Worm (Caenorhabditis elegans) whole organism, late embryonic: Measurements from ENCODE around the gene srbc-27.

ENCODE experiments used
- C38D4.7 ChIP-seq: fragments of 200-800 bp; sonication (Bioruptor generic); optimal IDR thresholded peaks from 2 replicates; lab custom pipeline; 2018; ENCODE audit warnings: mild to moderate bottlenecking, missing genetic modification characterization, moderate library complexity, missing compliant biosample characterization
- K02D7.2 ChIP-seq: sonication (generic microtip); optimal IDR thresholded peaks from 2 replicates; lab custom pipeline; 2017; ENCODE audit warnings: mild to moderate bottlenecking, missing genetic modification characterization, missing compliant biosample characterization
- Y22D7AL.16 ChIP-seq: sonication (generic microtip); optimal IDR thresholded peaks from 2 replicates; lab custom pipeline; 2016; ENCODE audit warnings: missing genetic modification characterization, missing compliant biosample characterization
- ahr-1 ChIP-seq: sonication (generic microtip); optimal IDR thresholded peaks from 2 replicates; lab custom pipeline; 2016; ENCODE audit warnings: missing genetic modification characterization, missing compliant biosample characterization
- ceh-14 ChIP-seq: sonication (generic microtip); optimal IDR thresholded peaks from 2 replicates; lab custom pipeline; 2016; ENCODE audit warnings: missing genotype, missing genetic modification characterization, missing compliant biosample characterization
- ceh-18 ChIP-seq: sonication (generic microtip); optimal IDR thresholded peaks from 2 replicates; lab custom pipeline; 2016; ENCODE audit warnings: missing genetic modification characterization, missing compliant biosample characterization
- ceh-2 ChIP-seq: sonication (generic microtip); optimal IDR thresholded peaks from 2 replicates; lab custom pipeline; 2016; ENCODE audit warnings: missing genotype, missing genetic modification characterization, missing compliant biosample characterization
- ceh-30 ChIP-seq: fragments of 150-350 bp; optimal IDR thresholded peaks from 2 replicates; lab custom pipeline; 2014; ENCODE audit warnings: missing biosample characterization, missing genetic modification characterization
- ceh-34 ChIP-seq: sonication (generic microtip); optimal IDR thresholded peaks from 2 replicates; lab custom pipeline; 2016; ENCODE audit warnings: mild to moderate bottlenecking, missing genetic modification characterization, missing compliant biosample characterization
- ceh-6 ChIP-seq: fragments of 200-800 bp; sonication (Bioruptor generic); optimal IDR thresholded peaks from 2 replicates; lab custom pipeline; 2018; ENCODE audit warnings: mild to moderate bottlenecking, missing genetic modification characterization, missing compliant biosample characterization
- dmd-4 ChIP-seq: sonication (generic microtip); optimal IDR thresholded peaks from 2 replicates; lab custom pipeline; 2016; ENCODE audit warnings: borderline replicate concordance, missing genetic modification characterization, missing compliant biosample characterization
- elt-2 ChIP-seq: sonication (generic microtip); optimal IDR thresholded peaks from 2 replicates; lab custom pipeline; 2016; ENCODE audit warnings: missing genetic modification reagents, missing genetic modification characterization, missing compliant biosample characterization
- elt-4 ChIP-seq: sonication (generic microtip); optimal IDR thresholded peaks from 2 replicates; lab custom pipeline; 2016; ENCODE audit warnings: missing genetic modification characterization, missing compliant biosample characterization
- ets-4 ChIP-seq: sonication (generic microtip); optimal IDR thresholded peaks from 2 replicates; lab custom pipeline; 2016; ENCODE audit warnings: missing genetic modification characterization, missing compliant biosample characterization
- eyg-1 ChIP-seq: sonication (generic microtip); optimal IDR thresholded peaks from 2 replicates; lab custom pipeline; 2016; ENCODE audit warnings: missing genotype, missing genetic modification characterization, missing compliant biosample characterization
- fkh-10 ChIP-seq: fragments of 150-350 bp; optimal IDR thresholded peaks from 2 replicates; lab custom pipeline; 2014; ENCODE audit warnings: missing biosample characterization, missing genetic modification reagents, missing genetic modification characterization
- fkh-6 ChIP-seq: sonication (generic microtip); optimal IDR thresholded peaks from 2 replicates; lab custom pipeline; 2016; ENCODE audit warnings: missing genetic modification characterization, missing compliant biosample characterization
- gmeb-2 ChIP-seq: sonication (generic microtip); optimal IDR thresholded peaks from 2 replicates; lab custom pipeline; 2016; ENCODE audit warnings: missing genetic modification characterization, inconsistent platforms, missing compliant biosample characterization
- hlh-13 ChIP-seq: fragments of 200-800 bp; sonication (Bioruptor generic); optimal IDR thresholded peaks from 2 replicates; lab custom pipeline; 2018; ENCODE audit warnings: mild to moderate bottlenecking, missing genetic modification characterization, missing compliant biosample characterization
- hlh-6 ChIP-seq: sonication (generic microtip); optimal IDR thresholded peaks from 2 replicates; lab custom pipeline; 2016; ENCODE audit warnings: missing genotype, missing genetic modification characterization, missing compliant biosample characterization
- hlh-8 ChIP-seq: sonication (generic microtip); optimal IDR thresholded peaks from 2 replicates; lab custom pipeline; 2016; ENCODE audit warnings: missing genotype, missing genetic modification characterization, missing compliant biosample characterization
- lim-6 ChIP-seq: sonication (generic microtip); optimal IDR thresholded peaks from 2 replicates; lab custom pipeline; 2016; ENCODE audit warnings: missing genetic modification characterization, missing compliant biosample characterization
- lin-11 ChIP-seq: fragments of 200-800 bp; sonication (Bioruptor generic); optimal IDR thresholded peaks from 2 replicates; lab custom pipeline; 2018; ENCODE audit warnings: mild to moderate bottlenecking, missing genetic modification characterization, missing compliant biosample characterization
- madf-2 ChIP-seq: sonication (generic microtip); optimal IDR thresholded peaks from 2 replicates; lab custom pipeline; 2017; ENCODE audit warnings: missing genetic modification characterization, missing compliant biosample characterization
- nfya-1 ChIP-seq: sonication (generic microtip); optimal IDR thresholded peaks from 2 replicates; lab custom pipeline; 2017; ENCODE audit warnings: missing genetic modification characterization, mild to moderate bottlenecking, missing compliant biosample characterization, antibody characterized with exemption, moderate library complexity
- nhr-232 ChIP-seq: sonication (generic microtip); optimal IDR thresholded peaks from 2 replicates; lab custom pipeline; 2016; ENCODE audit warnings: missing genetic modification characterization, missing compliant biosample characterization
- odd-2 ChIP-seq: sonication (generic microtip); optimal IDR thresholded peaks from 2 replicates; lab custom pipeline; 2017; ENCODE audit warnings: antibody characterized with exemption, mild to moderate bottlenecking, missing genetic modification characterization, missing compliant biosample characterization
- pat-9 ChIP-seq: fragments of 200-800 bp; sonication (Bioruptor generic); optimal IDR thresholded peaks from 2 replicates; lab custom pipeline; 2018; ENCODE audit warnings: mild to moderate bottlenecking, missing genetic modification characterization, moderate library complexity, missing compliant biosample characterization
- pax-1 ChIP-seq: fragments of 150-350 bp; optimal IDR thresholded peaks from 2 replicates; lab custom pipeline; 2014; ENCODE audit warnings: missing biosample characterization, missing genetic modification characterization
- pha-2 ChIP-seq: sonication (generic microtip); optimal IDR thresholded peaks from 2 replicates; lab custom pipeline; 2017; ENCODE audit warnings: mild to moderate bottlenecking, missing genetic modification characterization, missing compliant biosample characterization
- pha-4 ChIP-seq: fragments of 150-350 bp; optimal IDR thresholded peaks from 2 replicates; lab custom pipeline; 2018; ENCODE audit warnings: missing biosample characterization, missing genetic modification reagents, missing genetic modification characterization
- ref-2 ChIP-seq: sonication (generic microtip); optimal IDR thresholded peaks from 2 replicates; lab custom pipeline; 2016; ENCODE audit warnings: missing genetic modification characterization, missing compliant biosample characterization
- sdc-2 ChIP-seq: sonication (generic microtip); optimal IDR thresholded peaks from 2 replicates; lab custom pipeline; 2016; ENCODE audit warnings: missing genotype, missing genetic modification characterization, missing compliant biosample characterization
- syd-9 ChIP-seq: sonication (generic microtip); optimal IDR thresholded peaks from 2 replicates; lab custom pipeline; 2016; ENCODE audit warnings: mild to moderate bottlenecking, missing genetic modification characterization, moderate library complexity, missing compliant biosample characterization
- tbx-7 ChIP-seq: sonication (generic microtip); optimal IDR thresholded peaks from 2 replicates; lab custom pipeline; 2016; ENCODE audit warnings: missing genotype, missing genetic modification characterization, missing compliant biosample characterization
- ttx-3 ChIP-seq: sonication (generic microtip); optimal IDR thresholded peaks from 2 replicates; lab custom pipeline; 2016; ENCODE audit warnings: missing genetic modification reagents, missing genetic modification characterization, missing compliant biosample characterization
- unc-42 ChIP-seq: sonication (generic microtip); optimal IDR thresholded peaks from 2 replicates; lab custom pipeline; 2016; ENCODE audit warnings: missing genotype, missing genetic modification characterization, missing compliant biosample characterization
- unc-55 ChIP-seq: sonication (generic microtip); optimal IDR thresholded peaks from 2 replicates; lab custom pipeline; 2017; ENCODE audit warnings: missing biosample characterization, missing genetic modification reagents, missing genetic modification characterization
- unc-86 ChIP-seq: sonication (generic microtip); optimal IDR thresholded peaks from 2 replicates; lab custom pipeline; 2016; ENCODE audit warnings: missing genetic modification characterization, missing compliant biosample characterization
- zip-5 ChIP-seq: sonication (generic microtip); optimal IDR thresholded peaks from 2 replicates; lab custom pipeline; 2016; ENCODE audit warnings: missing genetic modification characterization, missing compliant biosample characterization
- ztf-16 ChIP-seq: sonication (generic microtip); optimal IDR thresholded peaks from 2 replicates; lab custom pipeline; 2017; ENCODE audit warnings: missing genetic modification characterization, missing compliant biosample characterization

Gene srbc-27

ce11 chrV:17416833-17417232 lies 14.2 kb upstream of the srbc-27 start, which contains the start of gene clc-21:
Gene clc-21, plus strand, starts transcription at chrV:17417133.
- TF ChIP-seq lin-11 (tag; lab: Kevin White, UChicago) = no peak
- TF ChIP-seq ahr-1 (tag; lab: Kevin White, UChicago) = no peak
- TF ChIP-seq madf-2 (tag; lab: Kevin White, UChicago) = no peak
- no peak for TF ChIP-seq hlh-13
- no peak for TF ChIP-seq ets-4 (tag; lab: Kevin White, UChicago)
- no peak for TF ChIP-seq elt-4 (tag; lab: Kevin White, UChicago)
- TF ChIP-seq zip-5 (tag; lab: Kevin White, UChicago) = no peak
- TF ChIP-seq pha-4 = no peak
- TF ChIP-seq ceh-2 (tag; lab: Kevin White, UChicago) = no peak
- no peak for TF ChIP-seq gmeb-2 (tag; lab: Kevin White, UChicago)
- no peak for TF ChIP-seq unc-42 (tag; lab: Kevin White, UChicago)

ce11 chrV:17429262-17429661 lies 1.7 kb upstream of the srbc-27 start:
- TF ChIP-seq ceh-18 (no peak), ceh-14 (tag; lab: Kevin White, UChicago) (no peak)

- TF ChIP-seq ceh-34 (tag; lab: Kevin White, UChicago) = no peak
- no peak for TF ChIP-seq unc-86 (tag; lab: Kevin White, UChicago)
- no peak for TF ChIP-seq ceh-2 (tag; lab: Kevin White, UChicago)
- no peak for TF ChIP-seq fkh-10 (GFP tag; lab: Kevin White, UChicago)
- TF ChIP-seq ets-4 (tag; lab: Kevin White, UChicago) = no peak
- TF ChIP-seq unc-55 (GFP tag; lab: Kevin White, UChicago) = no peak
- TF ChIP-seq ceh-30 (tag; lab: Kevin White, UChicago) = no peak
- TF ChIP-seq nfya-1 (tag; lab: Kevin White, UChicago) = no peak
- no peak for TF ChIP-seq K02D7.2
- TF ChIP-seq ttx-3 (tag; lab: Kevin White, UChicago) = no peak
- no peak for TF ChIP-seq pax-1
- TF ChIP-seq fkh-6 (tag; lab: Kevin White, UChicago) = no peak
- no peak for TF ChIP-seq pat-9 (tag; lab: Kevin White, UChicago)
- TF ChIP-seq C38D4.7 (GFP tag; lab: Kevin White, UChicago) = no peak
- no peak for TF ChIP-seq pha-2
- TF ChIP-seq dmd-4 (tag; lab: Kevin White, UChicago) = no peak
- no peak for TF ChIP-seq sdc-2 (tag; lab: Kevin White, UChicago)
- no peak for TF ChIP-seq odd-2 (tag; lab: Kevin White, UChicago)
- TF ChIP-seq nhr-232 (tag; lab: Kevin White, UChicago) = no peak
These were observed 937 bp upstream of the srbc-27 start, which contains the start of gene T27C5.10 for ce11 chrV:17430066-17430465. Gene T27C5.10, minus strand, starts transcription at chrV:17430166.

- TF ChIP-seq Y22D7AL.16 (tag; lab: Kevin White, UChicago) = no peak
- no peak for TF ChIP-seq tbx-7 (tag; lab: Kevin White, UChicago)
- TF ChIP-seq ceh-30 (tag; lab: Kevin White, UChicago) = no peak
- no peak for TF ChIP-seq hlh-13
- no peak for TF ChIP-seq ref-2 (tag; lab: Kevin White, UChicago)
- no peak for TF ChIP-seq zip-5 (tag; lab: Kevin White, UChicago)
- TF ChIP-seq elt-2 = no peak
- no peak for TF ChIP-seq unc-42 (tag; lab: Kevin White, UChicago)
- TF ChIP-seq lin-11 (tag; lab: Kevin White, UChicago) = no peak
- TF ChIP-seq ahr-1 (tag; lab: Kevin White, UChicago) = no peak
- TF ChIP-seq syd-9 (tag; lab: Kevin White, UChicago) = no peak
- no peak for TF ChIP-seq ztf-16 (tag; lab: Kevin White, UChicago)
- no peak for TF ChIP-seq eyg-1 (tag; lab: Kevin White, UChicago)
- TF ChIP-seq elt-4 (tag; lab: Kevin White, UChicago) = no peak
- no peak for TF ChIP-seq hlh-6 (tag; lab: Kevin White, UChicago)
- TF ChIP-seq hlh-8 (tag; lab: Kevin White, UChicago) = no peak
- no peak for TF ChIP-seq pha-4
- no peak for TF ChIP-seq lim-6 (tag; lab: Kevin White, UChicago)
- TF ChIP-seq ceh-6 (GFP tag; lab: Kevin White, UChicago) = no peak
These were observed 5.5 kb downstream of the srbc-27 start, which contains the start of gene F20E11.18 for ce11 chrV:17436492-17436891. Gene F20E11.18, minus strand, starts transcription at chrV:17436592.
